Worm (Caenorhabditis elegans) whole organism, late embryonic: Measurements from ENCODE around the gene C34C12.8.

ENCODE experiments used
- dmd-4 ChIP-seq: sonication (generic microtip); optimal IDR thresholded peaks from 2 replicates; lab custom pipeline; 2016; ENCODE audit warnings: borderline replicate concordance, missing genetic modification characterization, missing compliant biosample characterization
- hlh-30 ChIP-seq: sonication (generic microtip); optimal IDR thresholded peaks from 2 replicates; lab custom pipeline; 2017; ENCODE audit warnings: antibody characterized with exemption, missing genetic modification characterization, missing compliant biosample characterization; ENCODE audit not compliant: insufficient read depth

ce11 chrIII:3498957-3499356, 38.8 kb downstream of the C34C12.8 start, which contains the start of gene M01F1.9:
- TF ChIP-seq dmd-4 (tag; lab: Kevin White, UChicago): no peak
- no peak for TF ChIP-seq hlh-30
